Fruit fly (Drosophila melanogaster) whole organism, embryonic: Measurements from ENCODE around the gene CG32117.

Experiments used
- Bdp1 ChIP-seq: fragments of 200-800 bp; sonication (Bioruptor generic); optimal IDR thresholded peaks from 3 replicates; lab custom pipeline; 2016; ENCODE audit warnings: missing biosample characterization, missing genetic modification characterization
- CG1024 ChIP-seq: fragments of 200-800 bp; sonication (Bioruptor generic); IDR thresholded peaks from 2 replicates; pipeline ENCODE4 v1.3.6; 2022; ENCODE audit warnings: missing biosample characterization, missing genetic modification characterization
- CG11560 ChIP-seq: fragments of 200-800 bp; sonication (Bioruptor generic); IDR thresholded peaks from 3 replicates; pipeline ENCODE4 v1.3.6; 2022; ENCODE audit warnings: missing biosample characterization, missing genetic modification characterization
- CG1233 ChIP-seq: fragments of 200-800 bp; sonication (Bioruptor generic); optimal IDR thresholded peaks from 4 replicates; lab custom pipeline; 2018; ENCODE audit warnings: missing biosample characterization, mild to moderate bottlenecking, missing genetic modification characterization
- CG12659 ChIP-seq: fragments of 200-800 bp; sonication (Bioruptor generic); optimal IDR thresholded peaks from 3 replicates; lab custom pipeline; 2017; ENCODE audit warnings: mild to moderate bottlenecking, missing biosample characterization, missing genetic modification reagents, missing genetic modification characterization
- CG15073 ChIP-seq: fragments of 200-800 bp; sonication (Bioruptor generic); optimal IDR thresholded peaks from 2 replicates; lab custom pipeline; 2016; ENCODE audit warnings: missing biosample characterization, missing genetic modification characterization
- CG15269 ChIP-seq: fragments of 200-800 bp; sonication (Bioruptor generic); optimal IDR thresholded peaks from 2 replicates; lab custom pipeline; 2018; ENCODE audit warnings: missing biosample characterization, mild to moderate bottlenecking, missing genetic modification characterization, moderate library complexity
- CG1647 ChIP-seq: fragments of 200-800 bp; sonication (Bioruptor generic); optimal IDR thresholded peaks from 3 replicates; lab custom pipeline; 2016; ENCODE audit warnings: missing biosample characterization, missing genetic modification characterization
- CG16815 ChIP-seq: fragments of 200-800 bp; sonication (Bioruptor generic); optimal IDR thresholded peaks from 3 replicates; lab custom pipeline; 2017; ENCODE audit warnings: missing biosample characterization, mild to moderate bottlenecking, missing genetic modification characterization
- CG16863 ChIP-seq: fragments of 200-800 bp; sonication (Bioruptor generic); optimal IDR thresholded peaks from 3 replicates; lab custom pipeline; 2016; ENCODE audit warnings: missing biosample characterization, missing genetic modification characterization
- CG1792 ChIP-seq: fragments of 200-800 bp; sonication (Bioruptor generic); optimal IDR thresholded peaks from 2 replicates; lab custom pipeline; 2016; ENCODE audit warnings: missing biosample characterization, missing genetic modification characterization
- CG18619 ChIP-seq: fragments of 200-800 bp; sonication (Bioruptor generic); optimal IDR thresholded peaks from 3 replicates; lab custom pipeline; 2017; ENCODE audit warnings: missing biosample characterization, mild to moderate bottlenecking, missing genetic modification characterization
- CG2116 ChIP-seq: fragments of 200-800 bp; sonication (Bioruptor generic); optimal IDR thresholded peaks from 3 replicates; lab custom pipeline; 2018; ENCODE audit warnings: missing biosample characterization, mild to moderate bottlenecking, missing genetic modification characterization
- CG2120 ChIP-seq: fragments of 200-800 bp; sonication (Bioruptor generic); optimal IDR thresholded peaks from 3 replicates; lab custom pipeline; 2016; ENCODE audit warnings: missing biosample characterization, missing genetic modification characterization
- CG4707 ChIP-seq: fragments of 200-800 bp; sonication (Bioruptor generic); optimal IDR thresholded peaks from 2 replicates; lab custom pipeline; 2018; ENCODE audit warnings: missing biosample characterization, mild to moderate bottlenecking, missing genetic modification characterization, moderate library complexity
- CG6272 ChIP-seq: fragments of 200-800 bp; sonication (Bioruptor generic); IDR thresholded peaks from 2 replicates; pipeline ENCODE4 v1.3.6; 2022; ENCODE audit warnings: missing biosample characterization, missing genetic modification characterization
- CG7745 ChIP-seq: fragments of 200-800 bp; sonication (Bioruptor generic); optimal IDR thresholded peaks from 2 replicates; lab custom pipeline; 2018; ENCODE audit warnings: missing biosample characterization, mild to moderate bottlenecking, missing genetic modification characterization, moderate library complexity
- CG9817 ChIP-seq: fragments of 200-800 bp; sonication (Bioruptor generic); optimal IDR thresholded peaks from 2 replicates; lab custom pipeline; 2018; ENCODE audit warnings: missing biosample characterization, mild to moderate bottlenecking, missing genetic modification characterization, moderate library complexity
- CTCF ChIP-seq: fragments of 200-800 bp; sonication (Bioruptor generic); optimal IDR thresholded peaks from 2 replicates; lab custom pipeline; 2017; ENCODE audit warnings: missing biosample characterization, mild to moderate bottlenecking, missing genetic modification characterization, moderate library complexity
- CoRest ChIP-seq: fragments of 200-800 bp; sonication (Bioruptor generic); optimal IDR thresholded peaks from 3 replicates; lab custom pipeline; 2018; ENCODE audit warnings: missing biosample characterization, mild to moderate bottlenecking, missing genetic modification characterization, moderate library complexity
- D19A ChIP-seq: fragments of 200-800 bp; optimal IDR thresholded peaks from 3 replicates; lab custom pipeline; 2019; ENCODE audit warnings: missing biosample characterization, mild to moderate bottlenecking, missing genetic modification characterization, moderate library complexity
- Dbx ChIP-seq: fragments of 200-800 bp; sonication (Bioruptor generic); IDR thresholded peaks from 3 replicates; pipeline ENCODE4 v1.3.6; 2022; ENCODE audit warnings: missing biosample characterization, missing genetic modification characterization
- Dek ChIP-seq: fragments of 200-800 bp; sonication (Bioruptor generic); optimal IDR thresholded peaks from 3 replicates; lab custom pipeline; 2019; ENCODE audit warnings: missing biosample characterization, mild to moderate bottlenecking, missing genetic modification characterization, moderate library complexity
- Dip3 ChIP-seq: fragments of 200-800 bp; sonication (Bioruptor generic); optimal IDR thresholded peaks from 3 replicates; lab custom pipeline; 2016; ENCODE audit warnings: missing biosample characterization, missing genetic modification characterization
- Drgx ChIP-seq: fragments of 200-800 bp; sonication (Bioruptor generic); IDR thresholded peaks from 2 replicates; pipeline ENCODE4 v1.3.6; 2022; ENCODE audit warnings: missing biosample characterization, missing genetic modification characterization
- Gug ChIP-seq: fragments of 200-800 bp; sonication (Bioruptor generic); IDR thresholded peaks from 4 replicates; pipeline ENCODE4 v1.3.6; 2022; ENCODE audit warnings: missing biosample characterization, missing genetic modification characterization
- HHEX ChIP-seq: fragments of 200-800 bp; sonication (Bioruptor generic); optimal IDR thresholded peaks from 3 replicates; lab custom pipeline; 2017; ENCODE audit warnings: missing biosample characterization, mild to moderate bottlenecking, missing genetic modification characterization, missing genetic modification reagents
- HLH54F ChIP-seq: fragments of 200-800 bp; sonication (Bioruptor generic); optimal IDR thresholded peaks from 3 replicates; lab custom pipeline; 2016; ENCODE audit warnings: missing biosample characterization, missing genetic modification characterization
- Hmr ChIP-seq: fragments of 200-800 bp; sonication (Bioruptor generic); optimal IDR thresholded peaks from 3 replicates; lab custom pipeline; 2017; ENCODE audit warnings: mild to moderate bottlenecking, missing biosample characterization, missing genetic modification reagents, missing genetic modification characterization
- Optix ChIP-seq: fragments of 200-800 bp; sonication (Bioruptor generic); IDR thresholded peaks from 3 replicates; pipeline ENCODE4 v1.3.6; 2022; ENCODE audit warnings: missing biosample characterization, missing genetic modification characterization
- Ptx1 ChIP-seq: fragments of 200-800 bp; sonication (Bioruptor generic); IDR thresholded peaks from 2 replicates; pipeline ENCODE4 v1.3.6; 2022; ENCODE audit warnings: missing biosample characterization, missing genetic modification characterization
- amos ChIP-seq: fragments of 200-800 bp; sonication (Bioruptor generic); IDR thresholded peaks from 2 replicates; pipeline ENCODE4 v1.3.6; 2022; ENCODE audit warnings: missing biosample characterization, missing genetic modification characterization; ENCODE audit not compliant: partially characterized antibody
- bsh ChIP-seq, 2 experiments: fragments of 200-800 bp; sonication (Bioruptor generic); optimal IDR thresholded peaks; 2 replicates each; lab custom pipeline; 2017 to 2018; ENCODE audit warnings: mild to moderate bottlenecking in 2 of 2, missing biosample characterization in 2 of 2, missing genetic modification characterization in 2 of 2, moderate library complexity in 1 of 2
- ci ChIP-seq: fragments of 200-800 bp; sonication (Bioruptor generic); IDR thresholded peaks from 3 replicates; pipeline ENCODE4 v1.3.6; 2022; ENCODE audit warnings: missing biosample characterization, missing genetic modification characterization
- croc ChIP-seq: fragments of 200-800 bp; sonication (Bioruptor generic); conservative IDR thresholded peaks from 3 replicates; pipeline ENCODE4 v1.3.6; 2022; ENCODE audit warnings: missing biosample characterization, missing genetic modification characterization
- da ChIP-seq: fragments of 200-800 bp; sonication (Bioruptor generic); optimal IDR thresholded peaks from 2 replicates; lab custom pipeline; 2016; ENCODE audit warnings: missing biosample characterization, missing genetic modification characterization
- dysf ChIP-seq: fragments of 200-800 bp; sonication (Bioruptor generic); IDR thresholded peaks from 3 replicates; pipeline ENCODE4 v1.3.6; 2022; ENCODE audit warnings: missing biosample characterization, missing genetic modification characterization
- gem ChIP-seq: fragments of 200-800 bp; sonication (Bioruptor generic); optimal IDR thresholded peaks from 2 replicates; lab custom pipeline; 2019; ENCODE audit warnings: missing biosample characterization, mild to moderate bottlenecking, missing genetic modification characterization, moderate library complexity
- grn ChIP-seq: fragments of 200-800 bp; sonication (Bioruptor generic); optimal IDR thresholded peaks from 3 replicates; lab custom pipeline; 2017; ENCODE audit warnings: missing biosample characterization, missing genetic modification characterization
- gro ChIP-seq: fragments of 200-800 bp; sonication (Bioruptor generic); optimal IDR thresholded peaks from 2 replicates; lab custom pipeline; 2016; ENCODE audit warnings: missing biosample characterization, missing genetic modification characterization
- jumu ChIP-seq: fragments of 200-800 bp; sonication (Bioruptor generic); optimal IDR thresholded peaks from 3 replicates; lab custom pipeline; 2016; ENCODE audit warnings: missing biosample characterization, missing genetic modification characterization
- mam ChIP-seq: fragments of 200-800 bp; sonication (Bioruptor generic); optimal IDR thresholded peaks from 3 replicates; lab custom pipeline; 2016; ENCODE audit warnings: missing biosample characterization, missing genetic modification characterization
- nau ChIP-seq: fragments of 200-800 bp; sonication (Bioruptor generic); optimal IDR thresholded peaks from 3 replicates; lab custom pipeline; 2017; ENCODE audit warnings: missing biosample characterization, mild to moderate bottlenecking, missing genetic modification characterization, missing genetic modification reagents
- nmo ChIP-seq: fragments of 200-800 bp; sonication (Bioruptor generic); optimal IDR thresholded peaks from 2 replicates; lab custom pipeline; 2018; ENCODE audit warnings: missing biosample characterization, mild to moderate bottlenecking, missing genetic modification characterization, moderate library complexity
- p53 ChIP-seq: fragments of 200-800 bp; sonication (Bioruptor generic); optimal IDR thresholded peaks from 2 replicates; lab custom pipeline; 2016; ENCODE audit warnings: missing biosample characterization, missing genetic modification characterization
- pum ChIP-seq: fragments of 200-800 bp; sonication (Bioruptor generic); optimal IDR thresholded peaks from 2 replicates; lab custom pipeline; 2016; ENCODE audit warnings: missing biosample characterization, missing genetic modification characterization
- pzg ChIP-seq: fragments of 200-800 bp; sonication (Bioruptor generic); optimal IDR thresholded peaks from 3 replicates; lab custom pipeline; 2018; ENCODE audit warnings: missing biosample characterization, mild to moderate bottlenecking, missing genetic modification characterization, moderate library complexity
- row ChIP-seq: fragments of 200-800 bp; sonication (Bioruptor generic); IDR thresholded peaks from 3 replicates; pipeline ENCODE4 v1.3.6; 2022; ENCODE audit warnings: missing biosample characterization, missing genetic modification characterization
- sr ChIP-seq: fragments of 200-800 bp; sonication (Bioruptor generic); IDR thresholded peaks from 3 replicates; pipeline ENCODE4 v1.3.6; 2022; ENCODE audit warnings: missing biosample characterization, missing genetic modification characterization
- tio ChIP-seq: fragments of 200-800 bp; sonication (Bioruptor generic); optimal IDR thresholded peaks from 2 replicates; lab custom pipeline; 2017; ENCODE audit warnings: missing biosample characterization, missing genetic modification characterization, inconsistent platforms
- trem ChIP-seq: fragments of 200-800 bp; optimal IDR thresholded peaks from 3 replicates; lab custom pipeline; 2019; ENCODE audit warnings: missing biosample characterization, mild to moderate bottlenecking, missing genetic modification characterization, moderate library complexity

The CG32117 gene

dm6 chr3L:12892485-12893173, 10.9 kb downstream of the CG32117 start, which contains the start of gene CG14118 (continued):
- TF ChIP-seq CG1233 (GFP tag; lab: Kevin White, UChicago) (no peak), Bdp1 (GFP tag; lab: Kevin White, UChicago) (no peak), croc (no peak), D19A (tag; lab: Kevin White, UChicago) (no peak), CG7745 (tag; lab: Kevin White, UChicago) (no peak), CG9817 (tag; lab: Kevin White, UChicago) (peak; percentile 21), CG16863 (GFP tag; lab: Kevin White, UChicago) (no peak), CG15269 (tag; lab: Kevin White, UChicago) (peak; percentile 30), pum (no peak), HLH54F (GFP tag; lab: Kevin White, UChicago) (no peak), CG6272 (GFP tag; lab: Robert Waterston, UW) (no peak), amos (GFP tag; lab: Robert Waterston, UW) (no peak; the same call in 1 of the 2 replicates), mam (GFP tag; lab: Kevin White, UChicago) (no peak), Dek (peak; percentile 6), CG16815 (GFP tag; lab: Kevin White, UChicago) (no peak), CTCF (GFP tag; lab: Kevin White, UChicago) (no peak), jumu (GFP tag; lab: Kevin White, UChicago) (no peak), CG2120 (peak; percentile 24), CG4707 (GFP tag; lab: Kevin White, UChicago) (no peak), gem (tag; lab: Kevin White, UChicago) (peak; percentile 40), CG1647 (GFP tag; lab: Kevin White, UChicago) (no peak), trem (tag; lab: Kevin White, UChicago) (no peak), Gug (GFP tag; lab: Robert Waterston, UW) (no peak), sr (GFP tag; lab: Robert Waterston, UW) (no peak), CG1792 (no peak), row (GFP tag; lab: Robert Waterston, UW) (no peak), Ptx1 (0 out of 2 replicates have a peak, but pooled peaks have one; percentile 15), pzg (GFP tag; lab: Kevin White, UChicago) (no peak), CG2116 (GFP tag; lab: Kevin White, UChicago) (no peak), Dbx (0 out of 3 replicates have a peak, but pooled peaks have one; percentile 18), Dip3 (GFP tag; lab: Kevin White, UChicago) (no peak), nmo (no peak), CG18619 (GFP tag; lab: Kevin White, UChicago) (peak; percentile 13), p53 (GFP tag; lab: Kevin White, UChicago) (no peak), CG12659 (GFP tag; lab: Kevin White, UChicago) (peak; percentile 42), bsh (GFP tag; optimal IDR thresholded peaks at IDR 0.05; lab: Kevin White, UChicago) (no peak), CoRest (tag; lab: Kevin White, UChicago) (peak; percentile 29), Optix (no peak), Drgx (GFP tag; lab: Robert Waterston, UW) (no peak), CG11560 (tag; lab: Robert Waterston, UW) (no peak), dysf (GFP tag; lab: Robert Waterston, UW) (peak; percentile 10; the same call in 1 of the 3 replicates), CG1024 (GFP tag; lab: Robert Waterston, UW) (no peak), grn (GFP tag; lab: Kevin White, UChicago) (no peak), tio (GFP tag; lab: Kevin White, UChicago) (no peak), da (no peak), gro (no peak), HHEX (GFP tag; lab: Kevin White, UChicago) (no peak), nau (GFP tag; lab: Kevin White, UChicago) (peak; percentile 6), CG15073 (GFP tag; lab: Kevin White, UChicago) (no peak), ci (peak; percentile 40; the same call in 1 of the 3 replicates), Hmr (GFP tag; lab: Kevin White, UChicago) (peak; percentile 8)
